Fruit fly (Drosophila melanogaster) whole organism, embryonic: ENCODE data around the gene CG15142.

Source experiments
- C15 ChIP-seq: fragments of 200-800 bp; sonication (Bioruptor generic); IDR thresholded peaks from 3 replicates; pipeline ENCODE4 v1.3.6; 2022; ENCODE audit warnings: missing biosample characterization, missing genetic modification characterization
- CG11247 ChIP-seq: fragments of 200-800 bp; sonication (Bioruptor generic); IDR thresholded peaks from 2 replicates; pipeline ENCODE4 v1.3.6; 2022; ENCODE audit warnings: missing biosample characterization, missing genetic modification characterization
- CG1647 ChIP-seq: fragments of 200-800 bp; sonication (Bioruptor generic); optimal IDR thresholded peaks from 3 replicates; lab custom pipeline; 2016; ENCODE audit warnings: missing biosample characterization, missing genetic modification characterization
- CG17359 ChIP-seq: fragments of 200-800 bp; sonication (Bioruptor generic); optimal IDR thresholded peaks from 3 replicates; lab custom pipeline; 2018; ENCODE audit warnings: missing biosample characterization, mild to moderate bottlenecking, missing genetic modification characterization, moderate library complexity
- CG2116 ChIP-seq: fragments of 200-800 bp; sonication (Bioruptor generic); optimal IDR thresholded peaks from 3 replicates; lab custom pipeline; 2018; ENCODE audit warnings: missing biosample characterization, mild to moderate bottlenecking, missing genetic modification characterization
- CG33557 ChIP-seq: fragments of 200-800 bp; sonication (Bioruptor generic); optimal IDR thresholded peaks from 2 replicates; lab custom pipeline; 2019; ENCODE audit warnings: missing biosample characterization, mild to moderate bottlenecking, missing genetic modification characterization, moderate library complexity
- CG3995 ChIP-seq: fragments of 200-800 bp; sonication (Bioruptor generic); optimal IDR thresholded peaks from 3 replicates; lab custom pipeline; 2016; ENCODE audit warnings: missing biosample characterization, missing genetic modification characterization
- CG4360 ChIP-seq: fragments of 200-800 bp; sonication (Bioruptor generic); IDR thresholded peaks from 2 replicates; pipeline ENCODE4 v1.3.6; 2022; ENCODE audit warnings: missing biosample characterization, missing genetic modification characterization
- CG4404 ChIP-seq: fragments of 200-800 bp; sonication (Bioruptor generic); IDR thresholded peaks from 2 replicates; pipeline ENCODE4 v1.3.6; 2022; ENCODE audit warnings: missing biosample characterization, missing genetic modification characterization
- CG4424 ChIP-seq: fragments of 200-800 bp; sonication (Bioruptor generic); optimal IDR thresholded peaks from 3 replicates; lab custom pipeline; 2016; ENCODE audit warnings: missing biosample characterization, missing genetic modification characterization
- CG6683 ChIP-seq: fragments of 200-800 bp; sonication (Bioruptor generic); optimal IDR thresholded peaks from 2 replicates; lab custom pipeline; 2017; ENCODE audit warnings: missing biosample characterization, mild to moderate bottlenecking, missing genetic modification characterization, missing genetic modification reagents
- CG9727 ChIP-seq: fragments of 200-800 bp; sonication (Bioruptor generic); optimal IDR thresholded peaks from 3 replicates; lab custom pipeline; 2017; ENCODE audit warnings: missing biosample characterization, mild to moderate bottlenecking, missing genetic modification characterization
- CG9797 ChIP-seq: fragments of 200-800 bp; sonication (Bioruptor generic); optimal IDR thresholded peaks from 3 replicates; lab custom pipeline; 2018; ENCODE audit warnings: missing biosample characterization, mild to moderate bottlenecking, missing genetic modification characterization
- E2f2 ChIP-seq: fragments of 200-800 bp; sonication (Bioruptor generic); IDR thresholded peaks from 2 replicates; pipeline ENCODE4 v1.3.6; 2022; ENCODE audit warnings: missing biosample characterization, missing genetic modification characterization
- Gug ChIP-seq: fragments of 200-800 bp; sonication (Bioruptor generic); IDR thresholded peaks from 4 replicates; pipeline ENCODE4 v1.3.6; 2022; ENCODE audit warnings: missing biosample characterization, missing genetic modification characterization
- Hr39 ChIP-seq: fragments of >200 bp; optimal IDR thresholded peaks from 2 replicates; lab custom pipeline; 2017
- Hsf ChIP-seq: fragments of 200-800 bp; sonication (Bioruptor generic); optimal IDR thresholded peaks from 3 replicates; lab custom pipeline; 2016; ENCODE audit warnings: missing biosample characterization, missing genetic modification characterization
- Jarid2 ChIP-seq: fragments of 200-800 bp; sonication (Bioruptor generic); optimal IDR thresholded peaks from 3 replicates; lab custom pipeline; 2017; ENCODE audit warnings: mild to moderate bottlenecking, missing biosample characterization, missing genetic modification reagents, missing genetic modification characterization
- NFAT ChIP-seq: fragments of 200-800 bp; sonication (Bioruptor generic); IDR thresholded peaks from 2 replicates; pipeline ENCODE4 v1.3.6; 2022; ENCODE audit warnings: missing biosample characterization, missing genetic modification characterization
- Nf-YA ChIP-seq: fragments of 200-800 bp; sonication (Bioruptor generic); IDR thresholded peaks from 2 replicates; pipeline ENCODE4 v1.3.6; 2022; ENCODE audit warnings: missing biosample characterization, missing genetic modification characterization
- Sin3A ChIP-seq: fragments of >200 bp; optimal IDR thresholded peaks from 2 replicates; lab custom pipeline; 2018
- Sox102F ChIP-seq: fragments of 200-800 bp; sonication (Bioruptor generic); optimal IDR thresholded peaks from 2 replicates; lab custom pipeline; 2018; ENCODE audit warnings: missing biosample characterization, mild to moderate bottlenecking, missing genetic modification characterization, moderate library complexity
- Sry-δ ChIP-seq: fragments of 200-800 bp; sonication (Bioruptor generic); optimal IDR thresholded peaks from 2 replicates; lab custom pipeline; 2016; ENCODE audit warnings: missing biosample characterization, missing genetic modification characterization
- amos ChIP-seq: fragments of 200-800 bp; sonication (Bioruptor generic); IDR thresholded peaks from 2 replicates; pipeline ENCODE4 v1.3.6; 2022; ENCODE audit warnings: missing biosample characterization, missing genetic modification characterization; ENCODE audit not compliant: partially characterized antibody
- bigmax ChIP-seq: fragments of 200-800 bp; sonication (Bioruptor generic); optimal IDR thresholded peaks from 2 replicates; lab custom pipeline; 2018; ENCODE audit warnings: missing biosample characterization, mild to moderate bottlenecking, missing genetic modification characterization
- cad ChIP-seq: fragments of >200 bp; optimal IDR thresholded peaks from 2 replicates; lab custom pipeline; 2017; ENCODE audit warnings: missing biosample characterization, missing genetic modification characterization
- cato ChIP-seq: fragments of 200-800 bp; sonication (Bioruptor generic); optimal IDR thresholded peaks from 2 replicates; lab custom pipeline; 2016; ENCODE audit warnings: missing biosample characterization, missing genetic modification characterization, borderline replicate concordance
- ci ChIP-seq: fragments of 200-800 bp; sonication (Bioruptor generic); IDR thresholded peaks from 3 replicates; pipeline ENCODE4 v1.3.6; 2022; ENCODE audit warnings: missing biosample characterization, missing genetic modification characterization
- dati ChIP-seq: fragments of 200-800 bp; sonication (Bioruptor generic); IDR thresholded peaks from 2 replicates; pipeline ENCODE4 v1.3.6; 2022; ENCODE audit warnings: missing biosample characterization, missing genetic modification characterization
- disco-r ChIP-seq: fragments of 200-800 bp; sonication (Bioruptor generic); optimal IDR thresholded peaks from 2 replicates; lab custom pipeline; 2016; ENCODE audit warnings: missing biosample characterization, missing genetic modification characterization
- dmrt99B ChIP-seq: fragments of 200-800 bp; sonication (Bioruptor generic); optimal IDR thresholded peaks from 2 replicates; lab custom pipeline; 2018; ENCODE audit warnings: missing biosample characterization, mild to moderate bottlenecking, missing genetic modification characterization, moderate library complexity
- ems ChIP-seq: fragments of 200-800 bp; sonication (Bioruptor generic); optimal IDR thresholded peaks from 3 replicates; lab custom pipeline; 2016; ENCODE audit warnings: missing biosample characterization, missing genetic modification characterization
- eve ChIP-seq, 2 experiments: fragments of >200 bp; optimal IDR thresholded peaks; 2 replicates each; lab custom pipeline; 2017; ENCODE audit warnings: missing biosample characterization in 2 of 2, missing genetic modification characterization in 2 of 2
- exex ChIP-seq: fragments of 200-800 bp; sonication (Bioruptor generic); optimal IDR thresholded peaks from 4 replicates; lab custom pipeline; 2018; ENCODE audit warnings: missing biosample characterization, mild to moderate bottlenecking, missing genetic modification characterization, moderate library complexity
- fd3F ChIP-seq: fragments of 200-800 bp; sonication (Bioruptor generic); optimal IDR thresholded peaks from 2 replicates; lab custom pipeline; 2018; ENCODE audit warnings: missing biosample characterization, mild to moderate bottlenecking, missing genetic modification characterization, moderate library complexity
- gcm ChIP-seq: fragments of 200-800 bp; sonication (Bioruptor generic); optimal IDR thresholded peaks from 2 replicates; lab custom pipeline; 2019; ENCODE audit warnings: missing biosample characterization, mild to moderate bottlenecking, missing genetic modification characterization, moderate library complexity
- gfzf ChIP-seq: fragments of 200-800 bp; sonication (Bioruptor generic); optimal IDR thresholded peaks from 2 replicates; lab custom pipeline; 2016; ENCODE audit warnings: missing biosample characterization, mild to moderate bottlenecking, missing genetic modification characterization, moderate library complexity
- hth ChIP-seq: fragments of >200 bp; optimal IDR thresholded peaks from 2 replicates; lab custom pipeline; 2017; ENCODE audit warnings: inconsistent platforms
- lilli ChIP-seq: fragments of 200-800 bp; sonication (Bioruptor generic); optimal IDR thresholded peaks from 3 replicates; lab custom pipeline; 2016; ENCODE audit warnings: missing biosample characterization, missing genetic modification characterization
- lola ChIP-seq, 3 experiments: fragments of >200 bp in 2 of 3; fragments of 200-800 bp in 1 of 3; sonication (Bioruptor generic) in 1 of 3; optimal IDR thresholded peaks; 2 replicates each; lab custom pipeline; 2017 to 2019; ENCODE audit warnings: missing biosample characterization in 3 of 3, missing genetic modification characterization in 3 of 3, mild to moderate bottlenecking in 1 of 3, moderate library complexity in 1 of 3
- nau ChIP-seq: fragments of 200-800 bp; sonication (Bioruptor generic); optimal IDR thresholded peaks from 3 replicates; lab custom pipeline; 2017; ENCODE audit warnings: missing biosample characterization, mild to moderate bottlenecking, missing genetic modification characterization, missing genetic modification reagents
- pfk ChIP-seq: fragments of 200-800 bp; sonication (Bioruptor generic); optimal IDR thresholded peaks from 2 replicates; lab custom pipeline; 2018; ENCODE audit warnings: missing biosample characterization, mild to moderate bottlenecking, missing genetic modification characterization, moderate library complexity
- sisA ChIP-seq: fragments of 200-800 bp; sonication (Bioruptor generic); IDR thresholded peaks from 2 replicates; pipeline ENCODE4 v1.3.6; 2022; ENCODE audit warnings: missing biosample characterization, missing genetic modification characterization
- slbo ChIP-seq: fragments of 200-800 bp; sonication (Bioruptor generic); IDR thresholded peaks from 2 replicates; pipeline ENCODE4 v1.3.6; 2022; ENCODE audit warnings: missing biosample characterization, missing genetic modification characterization
- sr ChIP-seq: fragments of 200-800 bp; sonication (Bioruptor generic); IDR thresholded peaks from 3 replicates; pipeline ENCODE4 v1.3.6; 2022; ENCODE audit warnings: missing biosample characterization, missing genetic modification characterization
- ssp ChIP-seq: fragments of 200-800 bp; sonication (Bioruptor generic); IDR thresholded peaks from 2 replicates; pipeline ENCODE4 v1.3.6; 2022; ENCODE audit warnings: missing biosample characterization, missing genetic modification characterization
- stwl ChIP-seq: fragments of 200-800 bp; sonication (Bioruptor generic); optimal IDR thresholded peaks from 3 replicates; lab custom pipeline; 2018; ENCODE audit warnings: missing biosample characterization, mild to moderate bottlenecking, missing genetic modification characterization, moderate library complexity
- toy ChIP-seq: fragments of 200-800 bp; sonication (Bioruptor generic); IDR thresholded peaks from 2 replicates; pipeline ENCODE4 v1.3.6; 2022; ENCODE audit warnings: missing biosample characterization, missing genetic modification characterization
- wek ChIP-seq: fragments of 200-800 bp; sonication (Bioruptor generic); optimal IDR thresholded peaks from 3 replicates; lab custom pipeline; 2018; ENCODE audit warnings: missing biosample characterization, mild to moderate bottlenecking, missing genetic modification characterization, moderate library complexity
- yki ChIP-seq: fragments of >200 bp; optimal IDR thresholded peaks from 3 replicates; lab custom pipeline; 2018

The CG15142 gene

DNA sequence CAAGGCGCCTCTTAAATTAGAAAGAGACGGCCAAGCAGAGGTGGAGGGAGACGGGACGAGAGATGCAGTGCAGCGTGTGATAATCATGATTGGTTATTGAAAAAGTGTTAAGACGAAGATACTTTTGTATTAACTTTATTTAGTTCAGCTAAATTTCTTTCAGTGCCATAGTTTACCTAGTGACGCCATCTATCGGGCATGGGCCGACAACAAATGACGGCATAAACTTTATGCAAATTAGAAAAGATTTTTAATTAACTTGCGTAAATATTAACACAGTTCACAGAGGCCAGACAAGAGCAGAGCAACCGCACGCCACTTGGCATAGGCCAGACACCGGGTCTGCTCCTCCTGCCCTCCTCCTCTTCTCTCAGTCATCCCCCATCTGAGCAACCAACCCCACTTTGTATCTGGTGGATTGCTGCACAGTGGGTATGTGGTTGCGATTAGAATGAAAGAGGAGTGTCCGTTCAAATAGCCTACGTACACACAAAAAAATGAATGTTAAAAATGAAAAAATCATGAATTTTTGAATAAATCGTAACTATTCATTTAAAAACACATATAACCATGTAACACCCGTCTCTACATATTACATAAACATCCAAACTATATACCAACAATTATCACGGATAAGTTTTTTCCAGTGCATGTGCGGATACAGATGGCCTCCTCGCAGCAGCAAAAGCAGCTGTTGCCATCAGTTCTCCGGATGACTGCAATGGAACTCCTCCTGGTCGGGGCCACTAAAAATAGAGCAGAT lies 32.5 kb downstream of the CG15142 start (continued):
- TF ChIP-seq eve (GFP tag; optimal IDR thresholded peaks at IDR 0.05; lab: Kevin White, UChicago), result peak in 1 of 2 experiments; percentile 93
- TF ChIP-seq lilli (GFP tag; lab: Kevin White, UChicago), result peak; percentile 76
- TF ChIP-seq Sox102F (GFP tag; lab: Kevin White, UChicago), result peak; percentile 90
- peak; percentile 73 for TF ChIP-seq CG1647 (GFP tag; lab: Kevin White, UChicago)
- peak; percentile 84 for TF ChIP-seq CG4424 (GFP tag; lab: Kevin White, UChicago)
- TF ChIP-seq CG3995 (GFP tag; lab: Kevin White, UChicago), result no peak
- peak; percentile 88 for TF ChIP-seq CG17359 (tag; lab: Kevin White, UChicago)
- TF ChIP-seq Nf-YA (GFP tag; lab: Robert Waterston, UW), result peak; percentile 80
- peak; percentile 51; the same call in 1 of the 2 replicates for TF ChIP-seq CG4360
- TF ChIP-seq CG33557 (GFP tag; lab: Kevin White, UChicago), result peak; percentile 60
- peak; percentile 44 for TF ChIP-seq disco-r (GFP tag; lab: Kevin White, UChicago)
- TF ChIP-seq exex, result peak; percentile 20
- peak; percentile 38; the same call in 1 of the 2 replicates for TF ChIP-seq dati
- TF ChIP-seq CG2116 (GFP tag; lab: Kevin White, UChicago), result peak; percentile 30
- TF ChIP-seq gfzf (GFP tag; lab: Kevin White, UChicago), result no peak
- TF ChIP-seq Hsf (GFP tag; lab: Kevin White, UChicago), result peak; percentile 84
- TF ChIP-seq sisA (GFP tag; lab: Robert Waterston, UW), result peak; percentile 80
- peak; percentile 81 for TF ChIP-seq CG9727 (GFP tag; lab: Kevin White, UChicago)
- TF ChIP-seq C15, result 0 out of 3 replicates have a peak, but pooled peaks have one; percentile 43
- TF ChIP-seq Sin3A, result no peak
- no peak for TF ChIP-seq stwl
- TF ChIP-seq hth (lab: Kevin White, UChicago), result no peak
- no peak for TF ChIP-seq yki (lab: Kevin White, UChicago)
- no peak for TF ChIP-seq Hr39 (lab: Kevin White, UChicago)
- TF ChIP-seq E2f2 (GFP tag; lab: Robert Waterston, UW), result peak; percentile 53; the same call in 1 of the 2 replicates
- TF ChIP-seq cato (GFP tag; lab: Kevin White, UChicago), result peak; percentile 70
- no peak for TF ChIP-seq amos
- TF ChIP-seq Gug (GFP tag; lab: Robert Waterston, UW), result peak; percentile 48; the same call in 1 of the 4 replicates
- TF ChIP-seq ems (GFP tag; lab: Kevin White, UChicago), result peak; percentile 70
- TF ChIP-seq pfk (GFP tag; lab: Kevin White, UChicago), result no peak
- peak in 1 of 3 experiments; percentile 81 for TF ChIP-seq lola (GFP tag; optimal IDR thresholded peaks at IDR 0.05; lab: Kevin White, UChicago)
- peak; percentile 53 for TF ChIP-seq CG6683 (GFP tag; lab: Kevin White, UChicago)
- TF ChIP-seq dmrt99B (tag; lab: Kevin White, UChicago), result peak; percentile 90
- no peak for TF ChIP-seq toy
- TF ChIP-seq nau (GFP tag; lab: Kevin White, UChicago), result peak; percentile 97
- no peak; the same call in 1 of the 2 replicates for TF ChIP-seq slbo (GFP tag; lab: Robert Waterston, UW)
- no peak for TF ChIP-seq gcm (GFP tag; lab: Kevin White, UChicago)
- TF ChIP-seq CG9797 (GFP tag; lab: Kevin White, UChicago), result no peak
- TF ChIP-seq ci (GFP tag; lab: Robert Waterston, UW), result peak; percentile 92
- TF ChIP-seq ssp, result peak; percentile 74
- TF ChIP-seq cad (GFP tag; lab: Kevin White, UChicago), result no peak
- TF ChIP-seq fd3F (GFP tag; lab: Kevin White, UChicago), result peak; percentile 55
- no peak for TF ChIP-seq sr (GFP tag; lab: Robert Waterston, UW)
- peak; percentile 57 for TF ChIP-seq Jarid2 (GFP tag; lab: Kevin White, UChicago)
- TF ChIP-seq wek (GFP tag; lab: Kevin White, UChicago), result peak; percentile 62
- TF ChIP-seq CG4404, result peak; percentile 63
- TF ChIP-seq bigmax (GFP tag; lab: Kevin White, UChicago), result no peak
- peak; percentile 28; the same call in 1 of the 2 replicates for TF ChIP-seq NFAT (GFP tag; lab: Robert Waterston, UW)
- peak; percentile 47 for TF ChIP-seq Sry-δ (GFP tag; lab: Kevin White, UChicago)
- TF ChIP-seq CG11247, result peak; percentile 47; the same call in 1 of the 2 replicates
